Fruit fly (Drosophila melanogaster) whole organism, embryonic: Measurements from ENCODE around the gene CG7685.

Source experiments
- ATbp ChIP-seq: fragments of 200-800 bp; sonication (Bioruptor generic); optimal IDR thresholded peaks from 2 replicates; lab custom pipeline; 2017; ENCODE audit warnings: missing biosample characterization, mild to moderate bottlenecking, missing genetic modification characterization, missing genetic modification reagents
- Asciz ChIP-seq: fragments of 200-800 bp; sonication (Bioruptor generic); optimal IDR thresholded peaks from 2 replicates; lab custom pipeline; 2017; ENCODE audit warnings: missing biosample characterization, mild to moderate bottlenecking, missing genetic modification characterization, missing genetic modification reagents
- Awh ChIP-seq: fragments of 200-800 bp; sonication (Bioruptor generic); IDR thresholded peaks from 2 replicates; pipeline ENCODE4, ENCODE4 v1.3.6; 2022; ENCODE audit warnings: missing biosample characterization, missing genetic modification characterization
- B-H1 ChIP-seq: fragments of 200-800 bp; sonication (Bioruptor generic); IDR thresholded peaks from 3 replicates; pipeline ENCODE4 v1.3.6; 2022; ENCODE audit warnings: missing biosample characterization, missing genetic modification characterization
- Bdp1 ChIP-seq: fragments of 200-800 bp; sonication (Bioruptor generic); optimal IDR thresholded peaks from 3 replicates; lab custom pipeline; 2016; ENCODE audit warnings: missing biosample characterization, missing genetic modification characterization
- CG10366 ChIP-seq: fragments of 200-800 bp; sonication (Bioruptor generic); IDR thresholded peaks from 2 replicates; pipeline ENCODE4 v1.3.6; 2022; ENCODE audit warnings: missing biosample characterization, missing genetic modification characterization
- CG10431 ChIP-seq: fragments of 200-800 bp; sonication (Bioruptor generic); optimal IDR thresholded peaks from 3 replicates; lab custom pipeline; 2018; ENCODE audit warnings: missing biosample characterization, mild to moderate bottlenecking, missing genetic modification characterization
- CG12071 ChIP-seq: fragments of 200-800 bp; sonication (Bioruptor generic); optimal IDR thresholded peaks from 3 replicates; lab custom pipeline; 2018; ENCODE audit warnings: missing biosample characterization, mild to moderate bottlenecking, missing genetic modification characterization
- CG14860 ChIP-seq: fragments of 200-800 bp; sonication (Bioruptor generic); IDR thresholded peaks from 3 replicates; pipeline ENCODE4 v1.3.6; 2022; ENCODE audit warnings: missing biosample characterization, missing genetic modification characterization; ENCODE audit not compliant: partially characterized antibody
- CG14965 ChIP-seq: fragments of 200-800 bp; sonication (Bioruptor generic); optimal IDR thresholded peaks from 2 replicates; lab custom pipeline; 2016; ENCODE audit warnings: missing biosample characterization, missing genetic modification characterization, borderline replicate concordance
- CG15696 ChIP-seq: fragments of 200-800 bp; sonication (Bioruptor generic); optimal IDR thresholded peaks from 2 replicates; lab custom pipeline; 2019; ENCODE audit warnings: missing biosample characterization, mild to moderate bottlenecking, missing genetic modification characterization, moderate library complexity
- CG17359 ChIP-seq: fragments of 200-800 bp; sonication (Bioruptor generic); optimal IDR thresholded peaks from 3 replicates; lab custom pipeline; 2018; ENCODE audit warnings: missing biosample characterization, mild to moderate bottlenecking, missing genetic modification characterization, moderate library complexity
- CG17385 ChIP-seq: fragments of 200-800 bp; sonication (Bioruptor generic); optimal IDR thresholded peaks from 3 replicates; lab custom pipeline; 2018; ENCODE audit warnings: missing biosample characterization, mild to moderate bottlenecking, missing genetic modification characterization
- CG2202 ChIP-seq: fragments of 200-800 bp; sonication (Bioruptor generic); optimal IDR thresholded peaks from 2 replicates; lab custom pipeline; 2018; ENCODE audit warnings: missing biosample characterization, mild to moderate bottlenecking, missing genetic modification characterization
- CG3065 ChIP-seq: fragments of 200-800 bp; sonication (Bioruptor generic); optimal IDR thresholded peaks from 2 replicates; lab custom pipeline; 2016; ENCODE audit warnings: missing biosample characterization, missing genetic modification characterization
- CG31224 ChIP-seq: fragments of 200-800 bp; sonication (Bioruptor generic); IDR thresholded peaks from 2 replicates; pipeline ENCODE4 v1.3.6; 2022; ENCODE audit warnings: missing biosample characterization, missing genetic modification characterization
- CG3407 ChIP-seq: fragments of 200-800 bp; sonication (Bioruptor generic); optimal IDR thresholded peaks from 2 replicates; lab custom pipeline; 2018; ENCODE audit warnings: missing biosample characterization, mild to moderate bottlenecking, missing genetic modification characterization
- CG4424 ChIP-seq: fragments of 200-800 bp; sonication (Bioruptor generic); optimal IDR thresholded peaks from 3 replicates; lab custom pipeline; 2016; ENCODE audit warnings: missing biosample characterization, missing genetic modification characterization
- CG4707 ChIP-seq: fragments of 200-800 bp; sonication (Bioruptor generic); optimal IDR thresholded peaks from 2 replicates; lab custom pipeline; 2018; ENCODE audit warnings: missing biosample characterization, mild to moderate bottlenecking, missing genetic modification characterization, moderate library complexity
- CG7963 ChIP-seq: fragments of 200-800 bp; sonication (Bioruptor generic); IDR thresholded peaks from 3 replicates; pipeline ENCODE4 v1.3.6; 2022; ENCODE audit warnings: missing biosample characterization, missing genetic modification characterization; ENCODE audit not compliant: partially characterized antibody
- CG8388 ChIP-seq: fragments of 200-800 bp; sonication (Bioruptor generic); optimal IDR thresholded peaks from 2 replicates; lab custom pipeline; 2019; ENCODE audit warnings: missing biosample characterization, mild to moderate bottlenecking, missing genetic modification characterization, moderate library complexity
- Fer3 ChIP-seq: fragments of 200-800 bp; sonication (Bioruptor generic); optimal IDR thresholded peaks from 2 replicates; lab custom pipeline; 2018; ENCODE audit warnings: missing biosample characterization, mild to moderate bottlenecking, missing genetic modification characterization, moderate library complexity
- HLH3B ChIP-seq: fragments of 200-800 bp; sonication (Bioruptor generic); IDR thresholded peaks from 2 replicates; pipeline ENCODE4 v1.3.6; 2022; ENCODE audit warnings: missing biosample characterization, missing genetic modification characterization
- HLH4C ChIP-seq: fragments of 200-800 bp; sonication (Bioruptor generic); IDR thresholded peaks from 3 replicates; pipeline ENCODE4 v1.3.6; 2022; ENCODE audit warnings: missing biosample characterization, missing genetic modification characterization; ENCODE audit not compliant: partially characterized antibody
- NC2α ChIP-seq: fragments of 200-800 bp; sonication (Bioruptor generic); optimal IDR thresholded peaks from 2 replicates; lab custom pipeline; 2016; ENCODE audit warnings: missing biosample characterization, missing genetic modification characterization
- Ptx1 ChIP-seq: fragments of 200-800 bp; sonication (Bioruptor generic); IDR thresholded peaks from 2 replicates; pipeline ENCODE4 v1.3.6; 2022; ENCODE audit warnings: missing biosample characterization, missing genetic modification characterization
- Sox102F ChIP-seq: fragments of 200-800 bp; sonication (Bioruptor generic); optimal IDR thresholded peaks from 2 replicates; lab custom pipeline; 2018; ENCODE audit warnings: missing biosample characterization, mild to moderate bottlenecking, missing genetic modification characterization, moderate library complexity
- Sry-δ ChIP-seq: fragments of 200-800 bp; sonication (Bioruptor generic); optimal IDR thresholded peaks from 2 replicates; lab custom pipeline; 2016; ENCODE audit warnings: missing biosample characterization, missing genetic modification characterization
- Trl ChIP-seq, 3 experiments: fragments of >200 bp in 2 of 3; fragments of 200-800 bp in 1 of 3; sonication (Bioruptor generic) in 1 of 3; optimal IDR thresholded peaks; 2 replicates in 1 of 3; 3 replicates in 2 of 3; lab custom pipeline; 2016 to 2017; ENCODE audit warnings: missing biosample characterization in 1 of 3, missing genetic modification characterization in 1 of 3
- Xrp1 ChIP-seq: fragments of 200-800 bp; sonication (Bioruptor generic); IDR thresholded peaks from 2 replicates; pipeline ENCODE4 v1.3.6; 2022; ENCODE audit warnings: missing biosample characterization, missing genetic modification characterization
- ab ChIP-seq: fragments of 200-800 bp; sonication (Bioruptor generic); optimal IDR thresholded peaks from 2 replicates; lab custom pipeline; 2016; ENCODE audit warnings: missing biosample characterization, missing genetic modification characterization
- bsh ChIP-seq, 2 experiments: fragments of 200-800 bp; sonication (Bioruptor generic); optimal IDR thresholded peaks; 2 replicates each; lab custom pipeline; 2017 to 2018; ENCODE audit warnings: mild to moderate bottlenecking in 2 of 2, missing biosample characterization in 2 of 2, missing genetic modification characterization in 2 of 2, moderate library complexity in 1 of 2
- crp ChIP-seq, 2 experiments: fragments of 200-800 bp; sonication (Bioruptor generic); optimal IDR thresholded peaks; 2 replicates in 1 of 2; 3 replicates in 1 of 2; lab custom pipeline; 2017; ENCODE audit warnings: missing biosample characterization in 2 of 2, missing genetic modification characterization in 2 of 2, mild to moderate bottlenecking in 1 of 2, moderate library complexity in 1 of 2
- dimm ChIP-seq: fragments of 200-800 bp; sonication (Bioruptor generic); IDR thresholded peaks from 2 replicates; pipeline ENCODE4 v1.3.6; 2022; ENCODE audit warnings: missing biosample characterization, missing genetic modification characterization
- ems ChIP-seq: fragments of 200-800 bp; sonication (Bioruptor generic); optimal IDR thresholded peaks from 3 replicates; lab custom pipeline; 2016; ENCODE audit warnings: missing biosample characterization, missing genetic modification characterization
- grn ChIP-seq: fragments of 200-800 bp; sonication (Bioruptor generic); optimal IDR thresholded peaks from 3 replicates; lab custom pipeline; 2017; ENCODE audit warnings: missing biosample characterization, missing genetic modification characterization
- h ChIP-seq: fragments of >200 bp; optimal IDR thresholded peaks from 2 replicates; lab custom pipeline; 2017
- onecut ChIP-seq: fragments of 200-800 bp; sonication (Bioruptor generic); IDR thresholded peaks from 2 replicates; pipeline ENCODE4 v1.3.6; 2022; ENCODE audit warnings: missing biosample characterization, missing genetic modification characterization
- pfk ChIP-seq: fragments of 200-800 bp; sonication (Bioruptor generic); optimal IDR thresholded peaks from 2 replicates; lab custom pipeline; 2018; ENCODE audit warnings: missing biosample characterization, mild to moderate bottlenecking, missing genetic modification characterization, moderate library complexity
- sens ChIP-seq: fragments of 200-800 bp; sonication (Bioruptor generic); peaks from one replicate; lab custom pipeline; 2016; ENCODE audit warnings: missing biosample characterization, missing genetic modification characterization
- shn ChIP-seq: fragments of 200-800 bp; sonication (Bioruptor generic); optimal IDR thresholded peaks from 3 replicates; lab custom pipeline; 2016; ENCODE audit warnings: missing biosample characterization, missing genetic modification characterization
- slp2 ChIP-seq: fragments of 200-800 bp; sonication (Bioruptor generic); optimal IDR thresholded peaks from 2 replicates; lab custom pipeline; 2016; ENCODE audit warnings: missing biosample characterization, missing genetic modification characterization
- sug ChIP-seq: fragments of 200-800 bp; optimal IDR thresholded peaks from 2 replicates; lab custom pipeline; 2019; ENCODE audit warnings: missing biosample characterization, mild to moderate bottlenecking, missing genetic modification characterization, moderate library complexity
- tin ChIP-seq: fragments of 200-800 bp; sonication (Bioruptor generic); optimal IDR thresholded peaks from 3 replicates; lab custom pipeline; 2016; ENCODE audit warnings: missing biosample characterization, missing genetic modification characterization
- wdn ChIP-seq: fragments of 200-800 bp; sonication (Bioruptor generic); IDR thresholded peaks from 2 replicates; pipeline ENCODE4 v1.3.6; 2022; ENCODE audit warnings: missing biosample characterization, missing genetic modification characterization
- yki ChIP-seq: fragments of >200 bp; optimal IDR thresholded peaks from 3 replicates; lab custom pipeline; 2018
- zfh1 ChIP-seq: fragments of 200-800 bp; sonication (Bioruptor generic); IDR thresholded peaks from 3 replicates; pipeline ENCODE4 v1.3.6; 2022; ENCODE audit warnings: missing biosample characterization, missing genetic modification characterization
- zfh2 ChIP-seq: fragments of 200-800 bp; sonication (Bioruptor generic); optimal IDR thresholded peaks from 2 replicates; lab custom pipeline; 2016; ENCODE audit warnings: missing biosample characterization, missing genetic modification characterization

Gene CG7685

DNA sequence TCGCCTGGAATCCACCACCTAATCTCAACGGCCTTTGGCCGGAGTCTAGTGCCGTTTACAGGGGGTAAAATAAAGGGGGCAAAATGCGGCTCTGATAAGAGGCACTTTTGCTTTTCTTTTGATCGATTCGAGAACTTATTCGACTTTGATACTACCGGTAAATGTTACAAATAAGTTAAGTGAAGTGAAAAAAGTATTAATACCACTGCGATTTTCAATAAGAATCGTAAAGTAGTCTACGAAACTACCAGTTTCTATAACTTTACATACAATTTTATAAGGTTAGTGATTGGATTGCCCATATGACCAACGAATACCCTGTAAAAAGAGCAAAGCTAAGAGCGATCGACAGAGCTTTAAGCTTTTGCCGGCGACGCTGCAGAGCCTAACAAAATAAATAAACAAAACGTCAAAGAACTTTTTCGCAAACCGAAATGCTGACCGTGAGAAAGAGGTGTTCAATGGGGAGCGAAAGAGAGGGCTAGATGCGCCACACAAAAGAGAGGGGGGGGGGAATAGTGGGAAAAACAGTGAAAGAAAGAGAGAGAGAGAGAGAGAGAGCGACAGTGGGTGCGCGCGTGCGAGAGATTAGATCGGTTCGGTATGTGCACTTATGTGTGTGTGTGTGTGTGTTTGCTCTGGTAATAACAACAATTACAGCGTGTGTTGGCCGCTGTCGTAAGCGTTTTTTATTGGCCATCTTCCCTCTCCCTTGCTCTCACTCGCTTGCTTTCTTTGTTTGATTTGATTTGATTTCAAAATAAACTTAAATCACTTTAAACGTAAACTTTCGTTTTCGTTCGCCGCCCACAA, 32.0 kb downstream of the CG7685 start (continued):
- TF ChIP-seq CG8388 (GFP tag; lab: Kevin White, UChicago) (peak; percentile 7), dimm (no peak), CG10431 (GFP tag; lab: Kevin White, UChicago) (no peak), Awh (GFP tag; lab: Robert Waterston, UW) (no peak), CG14965 (GFP tag; lab: Kevin White, UChicago) (no peak), CG10366 (GFP tag; lab: Robert Waterston, UW) (peak; percentile 40), ab (GFP tag; lab: Kevin White, UChicago) (no peak), CG4424 (peak; percentile 65), CG3065 (GFP tag; lab: Kevin White, UChicago) (no peak), CG12071 (peak; percentile 43), B-H1 (GFP tag; lab: Robert Waterston, UW) (0 out of 3 replicates have a peak, but pooled peaks have one; percentile 12), CG4707 (GFP tag; lab: Kevin White, UChicago) (no peak)
- TF ChIP-seq, all 482 proteins: peak for 258

- TF ChIP-seq Asciz (GFP tag; lab: Kevin White, UChicago) (peak; percentile 47), Xrp1 (GFP tag; lab: Robert Waterston, UW) (peak; percentile 37), HLH4C (no peak), wdn (no peak), zfh2 (GFP tag; lab: Kevin White, UChicago) (no peak), Sry-δ (GFP tag; lab: Kevin White, UChicago) (no peak), crp (GFP tag; optimal IDR thresholded peaks at IDR 0.05; lab: Kevin White, UChicago) (no peak), sens (peak; percentile 12), ATbp (GFP tag; lab: Kevin White, UChicago) (peak; percentile 43), Trl (optimal IDR thresholded peaks at IDR 0.05; lab: Kevin White, UChicago) (no peak), Trl (GFP tag; optimal IDR thresholded peaks at IDR 0.05; lab: Kevin White, UChicago) (no peak), h (lab: Kevin White, UChicago) (no peak), CG17359 (tag; lab: Kevin White, UChicago) (peak; percentile 6), pfk (GFP tag; lab: Kevin White, UChicago) (no peak), onecut (GFP tag; lab: Robert Waterston, UW) (no peak), CG17385 (no peak), CG7963 (GFP tag; lab: Robert Waterston, UW) (no peak), NC2α (GFP tag; lab: Kevin White, UChicago) (no peak), CG3407 (GFP tag; lab: Kevin White, UChicago) (peak; percentile 40), shn (GFP tag; lab: Kevin White, UChicago) (no peak), yki (no peak), HLH3B (no peak), CG14860 (GFP tag; lab: Robert Waterston, UW) (no peak), slp2 (GFP tag; lab: Kevin White, UChicago) (no peak), bsh (GFP tag; optimal IDR thresholded peaks at IDR 0.05; lab: Kevin White, UChicago) (peak in 1 of 2 experiments; percentile 57), Fer3 (tag; lab: Kevin White, UChicago) (no peak), zfh1 (GFP tag; lab: Robert Waterston, UW) (peak; percentile 17; the same call in 1 of the 3 replicates), CG31224 (GFP tag; lab: Robert Waterston, UW) (no peak), CG2202 (tag; lab: Kevin White, UChicago) (peak; percentile 32), ems (GFP tag; lab: Kevin White, UChicago) (no peak), grn (peak; percentile 59), Bdp1 (no peak), Ptx1 (GFP tag; lab: Robert Waterston, UW) (no peak), tin (GFP tag; lab: Kevin White, UChicago) (no peak), sug (tag; lab: Kevin White, UChicago) (peak; percentile 73), Sox102F (GFP tag; lab: Kevin White, UChicago) (peak; percentile 41), CG15696 (tag; lab: Kevin White, UChicago) (no peak)
These were observed 33.6 kb downstream of the CG7685 start for dm6 chr3R:18438181-18438826.
